Worm (Caenorhabditis elegans) whole organism, L2 larva: ENCODE measurements around the gene M110.10.

Source experiments
- C34F6.9 ChIP-seq: fragments of 150-350 bp; optimal IDR thresholded peaks from 2 replicates; lab custom pipeline; 2014; ENCODE audit warnings: missing biosample characterization, missing genetic modification characterization
- F13H6.1 ChIP-seq: sonication (generic microtip); optimal IDR thresholded peaks from 2 replicates; lab custom pipeline; 2016; ENCODE audit warnings: missing genetic modification characterization, missing compliant biosample characterization
- R02D3.7 ChIP-seq: fragments of 150-350 bp; optimal IDR thresholded peaks from 2 replicates; lab custom pipeline; 2014; ENCODE audit warnings: missing biosample characterization, missing genetic modification characterization
- Y55F3AM.14 ChIP-seq: fragments of 200-800 bp; sonication (Bioruptor generic); optimal IDR thresholded peaks from 2 replicates; lab custom pipeline; 2018; ENCODE audit warnings: mild to moderate bottlenecking, missing genetic modification characterization, missing compliant biosample characterization
- ZK546.5 ChIP-seq: sonication (generic microtip); optimal IDR thresholded peaks from 2 replicates; lab custom pipeline; 2017; ENCODE audit warnings: missing biosample characterization, missing genetic modification characterization
- alr-1 ChIP-seq: fragments of 150-350 bp; optimal IDR thresholded peaks from 2 replicates; lab custom pipeline; 2014; ENCODE audit warnings: missing biosample characterization, missing genetic modification characterization
- aly-2 ChIP-seq: fragments of 150-350 bp; optimal IDR thresholded peaks from 2 replicates; lab custom pipeline; 2014; ENCODE audit warnings: missing biosample characterization, missing genetic modification characterization
- ama-1 ChIP-seq: fragments of 150-350 bp; optimal IDR thresholded peaks from 2 replicates; lab custom pipeline; 2018; ENCODE audit warnings: inconsistent platforms
- blmp-1 ChIP-seq: sonication (generic microtip); optimal IDR thresholded peaks from 2 replicates; lab custom pipeline; 2017; ENCODE audit warnings: missing genetic modification characterization, mild to moderate bottlenecking, missing compliant biosample characterization, antibody characterized with exemption, moderate library complexity; ENCODE audit not compliant: insufficient read depth
- ceh-16 ChIP-seq: fragments of 150-350 bp; optimal IDR thresholded peaks from 2 replicates; lab custom pipeline; 2014; ENCODE audit warnings: missing biosample characterization, missing genetic modification characterization
- ceh-82 ChIP-seq: fragments of 150-350 bp; optimal IDR thresholded peaks from 2 replicates; lab custom pipeline; 2014; ENCODE audit warnings: missing biosample characterization, missing genetic modification characterization
- crh-2 ChIP-seq: sonication (generic microtip); optimal IDR thresholded peaks from 2 replicates; lab custom pipeline; 2017; ENCODE audit warnings: missing biosample characterization, missing genetic modification characterization
- dmd-4 ChIP-seq: sonication (generic microtip); optimal IDR thresholded peaks from 2 replicates; lab custom pipeline; 2017; ENCODE audit warnings: missing biosample characterization, missing genetic modification characterization
- egl-27 ChIP-seq: sonication (generic microtip); optimal IDR thresholded peaks from 3 replicates; lab custom pipeline; 2017; ENCODE audit warnings: missing biosample characterization, missing genetic modification reagents, missing genetic modification characterization
- elt-1 ChIP-seq: fragments of 150-350 bp; optimal IDR thresholded peaks from 2 replicates; lab custom pipeline; 2014; ENCODE audit warnings: missing biosample characterization, missing genetic modification characterization
- elt-3 ChIP-seq: sonication (generic microtip); optimal IDR thresholded peaks from 2 replicates; lab custom pipeline; 2017; ENCODE audit warnings: missing biosample characterization, missing genetic modification characterization
- fos-1 ChIP-seq: fragments of 150-350 bp; optimal IDR thresholded peaks from 2 replicates; lab custom pipeline; 2014; ENCODE audit warnings: missing biosample characterization, missing genetic modification characterization
- gmeb-1 ChIP-seq: fragments of 150-350 bp; optimal IDR thresholded peaks from 2 replicates; lab custom pipeline; 2014; ENCODE audit warnings: missing biosample characterization, missing genetic modification characterization
- lin-11 ChIP-seq: fragments of 150-350 bp; sonication (generic microtip); optimal IDR thresholded peaks from 2 replicates; lab custom pipeline; 2014; ENCODE audit warnings: missing biosample characterization, missing genetic modification characterization, inconsistent platforms, mixed read lengths
- lin-13 ChIP-seq: fragments of 150-350 bp; optimal IDR thresholded peaks from 2 replicates; lab custom pipeline; 2014; ENCODE audit warnings: missing biosample characterization, missing genetic modification reagents, missing genetic modification characterization
- lin-39 ChIP-seq: fragments of 150-350 bp; optimal IDR thresholded peaks from 2 replicates; lab custom pipeline; 2014; ENCODE audit warnings: missing biosample characterization, missing genetic modification reagents, missing genetic modification characterization
- lsy-2 ChIP-seq, 2 experiments: fragments of 150-350 bp in 1 of 2; sonication (generic microtip) in 1 of 2; optimal IDR thresholded peaks; 2 replicates each; lab custom pipeline; 2014 to 2017; ENCODE audit warnings: missing biosample characterization in 2 of 2, missing genetic modification characterization in 2 of 2
- mbf-1 ChIP-seq: sonication (generic microtip); optimal IDR thresholded peaks from 2 replicates; lab custom pipeline; 2017; ENCODE audit warnings: missing biosample characterization, missing genetic modification characterization
- mdl-1 ChIP-seq, 2 experiments: fragments of 150-350 bp in 1 of 2; sonication (generic microtip) in 1 of 2; optimal IDR thresholded peaks; 2 replicates each; lab custom pipeline; 2017; ENCODE audit warnings: missing biosample characterization in 2 of 2, missing genetic modification characterization in 2 of 2
- nhr-10 ChIP-seq: sonication (generic microtip); optimal IDR thresholded peaks from 2 replicates; lab custom pipeline; 2017; ENCODE audit warnings: missing biosample characterization, missing genetic modification characterization
- nhr-11 ChIP-seq: fragments of 150-350 bp; optimal IDR thresholded peaks from 2 replicates; lab custom pipeline; 2014; ENCODE audit warnings: missing biosample characterization, missing genetic modification characterization
- nhr-12 ChIP-seq: fragments of 150-350 bp; optimal IDR thresholded peaks from 2 replicates; lab custom pipeline; 2014; ENCODE audit warnings: missing biosample characterization, missing genetic modification characterization
- nhr-129 ChIP-seq: fragments of 150-350 bp; optimal IDR thresholded peaks from 2 replicates; lab custom pipeline; 2014; ENCODE audit warnings: missing biosample characterization, missing genetic modification characterization
- nhr-21 ChIP-seq: fragments of 150-350 bp; optimal IDR thresholded peaks from 2 replicates; lab custom pipeline; 2014; ENCODE audit warnings: missing biosample characterization, missing genetic modification characterization
- nhr-23 ChIP-seq: fragments of 150-350 bp; optimal IDR thresholded peaks from 2 replicates; lab custom pipeline; 2014; ENCODE audit warnings: missing biosample characterization, missing genetic modification reagents, missing genetic modification characterization
- nhr-237 ChIP-seq: fragments of 150-350 bp; optimal IDR thresholded peaks from 2 replicates; lab custom pipeline; 2014; ENCODE audit warnings: missing biosample characterization, missing genetic modification characterization
- nhr-6 ChIP-seq: fragments of 150-350 bp; optimal IDR thresholded peaks from 2 replicates; lab custom pipeline; 2014; ENCODE audit warnings: missing biosample characterization, missing genetic modification characterization
- nhr-77 ChIP-seq: fragments of 150-350 bp; optimal IDR thresholded peaks from 2 replicates; lab custom pipeline; 2014; ENCODE audit warnings: missing biosample characterization, missing genetic modification characterization
- peb-1 ChIP-seq: fragments of 150-350 bp; optimal IDR thresholded peaks from 2 replicates; lab custom pipeline; 2014; ENCODE audit warnings: missing biosample characterization, missing genetic modification characterization
- sem-4 ChIP-seq: fragments of 150-350 bp; optimal IDR thresholded peaks from 2 replicates; lab custom pipeline; 2014; ENCODE audit warnings: missing biosample characterization, missing genetic modification reagents, missing genetic modification characterization
- skn-1 ChIP-seq: sonication (generic microtip); optimal IDR thresholded peaks from 2 replicates; lab custom pipeline; 2017; ENCODE audit warnings: missing biosample characterization, missing genetic modification characterization
- sma-3 ChIP-seq: sonication (generic microtip); optimal IDR thresholded peaks from 2 replicates; lab custom pipeline; 2016; ENCODE audit warnings: missing genetic modification reagents, missing genetic modification characterization, missing compliant biosample characterization
- sma-9 ChIP-seq, 2 experiments: fragments of 150-350 bp in 1 of 2; sonication (generic microtip) in 1 of 2; optimal IDR thresholded peaks; 2 replicates each; lab custom pipeline; 2014 to 2016; ENCODE audit warnings: missing genetic modification characterization in 2 of 2, mild to moderate bottlenecking in 1 of 2, missing biosample characterization in 1 of 2, missing compliant biosample characterization in 1 of 2, missing genetic modification reagents in 1 of 2, moderate library complexity in 1 of 2
- snpc-4 ChIP-seq: fragments of 150-350 bp; optimal IDR thresholded peaks from 2 replicates; lab custom pipeline; 2014; ENCODE audit warnings: missing biosample characterization, missing genetic modification characterization
- unc-39 ChIP-seq: fragments of 150-350 bp; optimal IDR thresholded peaks from 2 replicates; lab custom pipeline; 2014; ENCODE audit warnings: missing biosample characterization, missing genetic modification characterization
- unc-55 ChIP-seq: fragments of 150-350 bp; sonication (generic microtip); optimal IDR thresholded peaks from 3 replicates; lab custom pipeline; 2014; ENCODE audit warnings: missing biosample characterization, missing genetic modification reagents, missing genetic modification characterization
- unc-62 ChIP-seq: fragments of 150-350 bp; optimal IDR thresholded peaks from 2 replicates; lab custom pipeline; 2014; ENCODE audit warnings: missing biosample characterization, missing genetic modification reagents, missing genetic modification characterization
- zag-1 ChIP-seq: fragments of 150-350 bp; optimal IDR thresholded peaks from 2 replicates; lab custom pipeline; 2014; ENCODE audit warnings: missing biosample characterization, missing genetic modification characterization
- ztf-11 ChIP-seq: sonication (generic microtip); optimal IDR thresholded peaks from 2 replicates; lab custom pipeline; 2017; ENCODE audit warnings: missing biosample characterization, missing genetic modification characterization
- ztf-4 ChIP-seq: fragments of 150-350 bp; optimal IDR thresholded peaks from 2 replicates; lab custom pipeline; 2014; ENCODE audit warnings: missing biosample characterization, missing genetic modification characterization

M110.10 gene

DNA sequence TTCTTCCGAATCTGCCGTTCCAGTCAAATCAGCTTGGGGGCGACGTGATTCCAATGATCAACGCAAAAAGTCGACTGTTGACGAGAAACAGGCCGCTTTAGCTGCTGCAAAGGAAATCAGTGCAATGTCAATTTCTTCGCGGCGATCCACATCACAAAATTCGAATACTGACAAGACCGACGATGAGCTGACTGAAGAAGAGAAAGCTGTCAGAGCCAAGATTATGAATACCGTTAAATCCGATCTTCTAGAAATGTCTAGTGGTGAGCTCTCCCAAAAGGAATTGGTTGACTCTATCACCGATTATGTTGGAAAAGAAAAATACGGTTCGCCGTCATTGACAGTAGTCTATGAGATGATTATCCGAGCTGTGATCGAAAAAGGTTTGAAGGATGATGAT, 6.0 kb upstream of the M110.10 start:
- no peak for TF ChIP-seq mdl-1 (tag; optimal IDR thresholded peaks at IDR 0.05; lab: Kevin White, UChicago)
- TF ChIP-seq, all 48 proteins: peak for 0

DNA sequence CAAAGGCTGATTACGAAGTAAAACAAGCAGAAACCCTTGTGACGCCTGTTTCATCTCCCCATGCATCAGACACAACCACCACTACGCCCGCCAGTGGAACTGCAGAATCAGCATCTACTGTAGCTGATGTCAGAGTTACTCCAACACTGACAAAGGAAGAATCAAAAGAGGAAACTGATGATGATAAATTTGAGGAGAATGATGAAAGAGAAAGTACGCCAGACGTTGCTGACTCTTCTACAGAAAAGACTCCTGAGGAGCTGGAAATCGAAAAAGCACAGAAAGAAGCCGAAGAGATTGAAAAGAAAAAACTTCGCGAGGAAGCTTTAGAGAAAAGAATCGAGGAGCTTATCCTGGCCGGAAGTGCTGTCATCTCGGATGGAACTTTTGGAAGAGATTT, 4.0 kb upstream of the M110.10 start:
- TF ChIP-seq ZK546.5 (tag; lab: Kevin White, UChicago) (no peak), ama-1 (lab: Kevin White, UChicago) (no peak), zag-1 (tag; lab: Kevin White, UChicago) (no peak), Y55F3AM.14 (no peak), R02D3.7 (tag; lab: Kevin White, UChicago) (no peak), sma-3 (GFP tag; lab: Kevin White, UChicago) (no peak), elt-1 (no peak), ztf-11 (no peak), ztf-4 (no peak), lin-39 (tag; lab: Kevin White, UChicago) (no peak), ceh-82 (tag; lab: Kevin White, UChicago) (no peak), snpc-4 (tag; lab: Kevin White, UChicago) (no peak), lsy-2 (tag; optimal IDR thresholded peaks at IDR 0.05; lab: Kevin White, UChicago) (no peak), peb-1 (tag; lab: Kevin White, UChicago) (no peak), egl-27 (no peak), nhr-10 (tag; lab: Kevin White, UChicago) (no peak), nhr-129 (no peak)

DNA sequence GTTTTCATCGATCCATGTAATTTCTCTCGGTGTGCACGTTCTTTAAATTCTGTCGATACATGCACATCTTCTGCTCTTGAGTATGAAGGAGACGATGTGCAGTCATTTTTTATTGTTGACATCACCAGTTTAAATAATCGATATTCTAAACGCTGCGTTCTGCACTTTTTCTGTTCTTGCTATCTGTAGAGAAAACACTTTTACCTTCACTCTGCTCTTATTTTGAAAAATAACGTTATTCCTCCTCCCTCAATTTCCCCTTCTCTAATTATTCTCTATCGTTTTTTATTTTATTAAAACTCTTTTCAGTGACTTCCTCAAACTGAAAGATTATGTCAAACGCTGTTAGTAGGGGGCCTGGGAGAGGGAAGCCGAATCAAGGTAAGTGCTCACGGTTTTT, 2.7 kb upstream of the M110.10 start, which contains the start of gene ifg-1:
Gene ifg-1, plus strand, starts transcription at position 301 of the 400 bp plus-strand sequence.
- no peak for TF ChIP-seq ama-1 (lab: Kevin White, UChicago)
- TF ChIP-seq skn-1 (tag; lab: Kevin White, UChicago): no peak
- TF ChIP-seq zag-1 (tag; lab: Kevin White, UChicago): no peak
- TF ChIP-seq ceh-16 (tag; lab: Kevin White, UChicago): no peak
- TF ChIP-seq lsy-2 (tag; optimal IDR thresholded peaks at IDR 0.05; lab: Kevin White, UChicago): no peak

DNA sequence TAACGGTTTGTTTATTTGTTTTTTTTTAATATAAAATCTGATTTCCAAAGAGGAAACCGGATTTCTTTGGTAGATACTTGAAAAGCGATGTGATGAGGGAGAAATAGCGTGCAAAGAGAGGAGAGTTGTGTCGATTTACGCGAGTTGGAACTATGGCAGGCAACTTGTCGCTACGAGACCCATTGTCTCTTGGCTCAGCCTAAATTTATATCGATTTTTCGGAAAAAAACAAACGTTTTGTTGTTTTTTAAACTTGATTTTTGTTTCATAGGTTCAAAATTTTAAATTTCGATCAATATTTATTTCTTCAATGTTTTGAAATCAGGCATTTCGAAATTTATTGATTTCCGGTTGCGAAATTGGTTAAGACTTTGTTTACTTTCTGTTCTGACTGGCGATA, 2.2 kb upstream of the M110.10 start, which contains the start of gene M110.3:
Gene M110.3, minus strand, starts transcription at position 184 of the 400 bp plus-strand sequence.
- TF ChIP-seq nhr-21: no peak
- no peak for TF ChIP-seq egl-27
- TF ChIP-seq unc-39 (tag; lab: Kevin White, UChicago): no peak
- TF ChIP-seq nhr-237: no peak
- TF ChIP-seq lin-13 (GFP tag; lab: Kevin White, UChicago): no peak
- TF ChIP-seq elt-1: no peak
- no peak for TF ChIP-seq nhr-77 (tag; lab: Kevin White, UChicago)
- TF ChIP-seq sem-4: no peak
- no peak for TF ChIP-seq mbf-1 (tag; lab: Kevin White, UChicago)
- peak; percentile 51 for TF ChIP-seq crh-2 (tag; lab: Kevin White, UChicago)
- TF ChIP-seq alr-1 (tag; lab: Kevin White, UChicago): no peak
- TF ChIP-seq lin-39 (tag; lab: Kevin White, UChicago): no peak
- TF ChIP-seq nhr-6 (tag; lab: Kevin White, UChicago): peak; percentile 38
- no peak for TF ChIP-seq Y55F3AM.14
- TF ChIP-seq R02D3.7 (tag; lab: Kevin White, UChicago): peak; percentile 75
- TF ChIP-seq fos-1: no peak
- peak; percentile 56 for TF ChIP-seq nhr-129
- no peak for TF ChIP-seq nhr-12
- TF ChIP-seq zag-1 (tag; lab: Kevin White, UChicago): no peak
- TF ChIP-seq peb-1 (tag; lab: Kevin White, UChicago): no peak
- no peak for TF ChIP-seq dmd-4 (tag; lab: Kevin White, UChicago)
- peak; percentile 51 for TF ChIP-seq gmeb-1 (tag; lab: Kevin White, UChicago)
- TF ChIP-seq C34F6.9 (tag; lab: Kevin White, UChicago): peak; percentile 84
- TF ChIP-seq sma-3 (GFP tag; lab: Kevin White, UChicago): no peak
- TF ChIP-seq ceh-16 (tag; lab: Kevin White, UChicago): no peak
- no peak for TF ChIP-seq ama-1 (lab: Kevin White, UChicago)
- TF ChIP-seq ZK546.5 (tag; lab: Kevin White, UChicago): no peak
- TF ChIP-seq nhr-10 (tag; lab: Kevin White, UChicago): no peak
- no peak for TF ChIP-seq nhr-11 (tag; lab: Kevin White, UChicago)
- TF ChIP-seq unc-62: no peak
- no peak for TF ChIP-seq ztf-11
- no peak for TF ChIP-seq snpc-4 (tag; lab: Kevin White, UChicago)
- peak; percentile 70 for TF ChIP-seq unc-55 (GFP tag; lab: Kevin White, UChicago)
- peak; percentile 49 for TF ChIP-seq sma-9 (GFP tag; optimal IDR thresholded peaks at IDR 0.05; lab: Kevin White, UChicago)
- no peak for TF ChIP-seq sma-9 (tag; optimal IDR thresholded peaks at IDR 0.05; lab: Kevin White, UChicago)
- no peak for TF ChIP-seq nhr-23 (tag; lab: Kevin White, UChicago)
- no peak for TF ChIP-seq aly-2 (tag; lab: Kevin White, UChicago)
- TF ChIP-seq elt-3 (tag; lab: Kevin White, UChicago): no peak
- no peak for TF ChIP-seq ztf-4
- no peak for TF ChIP-seq lin-11 (tag; lab: Kevin White, UChicago)
- TF ChIP-seq skn-1 (tag; lab: Kevin White, UChicago): no peak
- no peak for TF ChIP-seq blmp-1
- TF ChIP-seq lsy-2 (tag; optimal IDR thresholded peaks at IDR 0.05; lab: Kevin White, UChicago): peak; percentile 25 to 86
- TF ChIP-seq F13H6.1 (tag; lab: Kevin White, UChicago): peak; percentile 46
- TF ChIP-seq mdl-1 (tag; optimal IDR thresholded peaks at IDR 0.05; lab: Kevin White, UChicago): no peak
- TF ChIP-seq ceh-82 (tag; lab: Kevin White, UChicago): no peak
